Fruit fly (Drosophila melanogaster) whole organism, wandering third instar larva: ENCODE data around the gene CG32147.

Experiments
- Abd-B ChIP-seq: fragments of >200 bp; optimal IDR thresholded peaks from 2 replicates; lab custom pipeline; 2017; ENCODE audit warnings: missing biosample characterization, missing genetic modification characterization
- CG9705 ChIP-seq: fragments of 200-800 bp; sonication (Bioruptor generic); optimal IDR thresholded peaks from 2 replicates; lab custom pipeline; 2018; ENCODE audit warnings: missing biosample characterization, mild to moderate bottlenecking, missing genetic modification characterization
- CrebA ChIP-seq: fragments of 200-800 bp; sonication (Bioruptor generic); optimal IDR thresholded peaks from 2 replicates; lab custom pipeline; 2016; ENCODE audit warnings: missing biosample characterization, mild to moderate bottlenecking, missing genetic modification characterization, borderline replicate concordance
- Dfd ChIP-seq: fragments of >200 bp; optimal IDR thresholded peaks from 2 replicates; lab custom pipeline; 2017; ENCODE audit warnings: missing biosample characterization, missing genetic modification characterization
- Dif ChIP-seq: fragments of 200-275, 200-300 bp; sonication (Bioruptor generic); optimal IDR thresholded peaks from 2 replicates; lab custom pipeline; 2018; ENCODE audit warnings: missing biosample characterization, missing genetic modification characterization; ENCODE audit not compliant: partially characterized antibody
- GATAd ChIP-seq: sonication (Bioruptor generic); optimal IDR thresholded peaks from 2 replicates; lab custom pipeline; 2016; ENCODE audit warnings: missing biosample characterization, missing genetic modification characterization
- HLH106 ChIP-seq: fragments of 200-800 bp; optimal IDR thresholded peaks from 3 replicates; lab custom pipeline; 2019; ENCODE audit warnings: missing biosample characterization, mild to moderate bottlenecking, missing genetic modification characterization, moderate library complexity
- Hnf4 ChIP-seq: fragments of 200-800 bp; sonication (Bioruptor generic); optimal IDR thresholded peaks from 2 replicates; lab custom pipeline; 2016; ENCODE audit warnings: missing biosample characterization, mild to moderate bottlenecking, missing genetic modification characterization
- Jra ChIP-seq: sonication (Bioruptor generic); optimal IDR thresholded peaks from 2 replicates; lab custom pipeline; 2016; ENCODE audit warnings: missing biosample characterization, missing genetic modification characterization
- Mio ChIP-seq: sonication (Bioruptor generic); optimal IDR thresholded peaks from 2 replicates; lab custom pipeline; 2016; ENCODE audit warnings: missing biosample characterization, missing genetic modification characterization
- Myc ChIP-seq: fragments of >200 bp; optimal IDR thresholded peaks from 2 replicates; lab custom pipeline; 2017
- N ChIP-seq: fragments of >200 bp; optimal IDR thresholded peaks from 2 replicates; lab custom pipeline; 2018; ENCODE audit warnings: missing biosample characterization, missing external identifiers, missing genetic modification characterization
- Sp1 ChIP-seq: fragments of 200-800 bp; sonication (Bioruptor generic); optimal IDR thresholded peaks from 3 replicates; lab custom pipeline; 2019; ENCODE audit warnings: missing biosample characterization, mild to moderate bottlenecking, missing genetic modification characterization, moderate library complexity
- br ChIP-seq: fragments of 200-800 bp; sonication (Bioruptor generic); optimal IDR thresholded peaks from 2 replicates; lab custom pipeline; 2016; ENCODE audit warnings: missing biosample characterization, missing genetic modification characterization
- brk ChIP-seq: fragments of 200-800 bp; sonication (Bioruptor generic); optimal IDR thresholded peaks from 2 replicates; lab custom pipeline; 2016; ENCODE audit warnings: missing biosample characterization, mild to moderate bottlenecking, missing genetic modification characterization
- dl ChIP-seq, 2 experiments: fragments of 175-275, 200-275 bp in 1 of 2; fragments of 200-275 bp in 1 of 2; sonication (Bioruptor generic); optimal IDR thresholded peaks; lab custom pipeline; 2018; ENCODE audit warnings: mild to moderate bottlenecking in 2 of 2, missing biosample characterization in 2 of 2, missing genetic modification characterization in 2 of 2, moderate library complexity in 2 of 2; ENCODE audit not compliant: partially characterized antibody in 2 of 2, insufficient read depth in 1 of 2
- dmrt93B ChIP-seq: fragments of 200-800 bp; sonication (Bioruptor generic); optimal IDR thresholded peaks from 2 replicates; lab custom pipeline; 2018; ENCODE audit warnings: missing biosample characterization, mild to moderate bottlenecking, missing genetic modification characterization
- dsf ChIP-seq: sonication (Bioruptor generic); optimal IDR thresholded peaks from 2 replicates; lab custom pipeline; 2016; ENCODE audit warnings: missing biosample characterization, missing genetic modification characterization, borderline replicate concordance
- ey ChIP-seq: fragments of 200-800 bp; sonication (Bioruptor generic); optimal IDR thresholded peaks from 2 replicates; lab custom pipeline; 2016; ENCODE audit warnings: missing biosample characterization, missing genetic modification characterization
- foxo ChIP-seq, 2 experiments: fragments of 200-800 bp; sonication (Bioruptor generic); optimal IDR thresholded peaks; 2 replicates in 1 of 2; 3 replicates in 1 of 2; lab custom pipeline; 2016 to 2017; ENCODE audit warnings: missing biosample characterization in 2 of 2, missing genetic modification characterization in 2 of 2
- fru ChIP-seq: fragments of 200-800 bp; sonication (Bioruptor generic); optimal IDR thresholded peaks from 3 replicates; lab custom pipeline; 2016; ENCODE audit warnings: missing biosample characterization, mild to moderate bottlenecking, missing genetic modification characterization
- jim ChIP-seq: fragments of 175-275, 200-325 bp; sonication (Bioruptor generic); optimal IDR thresholded peaks from 2 replicates; lab custom pipeline; 2016; ENCODE audit warnings: missing biosample characterization, mild to moderate bottlenecking, missing genetic modification characterization
- lola ChIP-seq: fragments of >200 bp; optimal IDR thresholded peaks from 2 replicates; lab custom pipeline; 2017; ENCODE audit warnings: missing biosample characterization, missing genetic modification characterization
- pan ChIP-seq: fragments of >200 bp; optimal IDR thresholded peaks from 2 replicates; lab custom pipeline; 2017
- psq ChIP-seq: fragments of 200-800 bp; sonication (Bioruptor generic); optimal IDR thresholded peaks from 3 replicates; lab custom pipeline; 2017; ENCODE audit warnings: missing biosample characterization, mild to moderate bottlenecking, missing genetic modification characterization, moderate library complexity
- rgr ChIP-seq: fragments of 200-800 bp; sonication (Bioruptor generic); optimal IDR thresholded peaks from 3 replicates; lab custom pipeline; 2016; ENCODE audit warnings: missing biosample characterization, mild to moderate bottlenecking, missing genetic modification characterization
- sv ChIP-seq: fragments of 200-800 bp; sonication (Bioruptor generic); optimal IDR thresholded peaks from 3 replicates; lab custom pipeline; 2016; ENCODE audit warnings: missing biosample characterization, missing genetic modification characterization
- tai ChIP-seq: sonication (Bioruptor generic); optimal IDR thresholded peaks from 2 replicates; lab custom pipeline; 2016; ENCODE audit warnings: missing biosample characterization, missing genetic modification characterization
- woc ChIP-seq: sonication (Bioruptor generic); optimal IDR thresholded peaks from 2 replicates; lab custom pipeline; 2016; ENCODE audit warnings: missing biosample characterization, mild to moderate bottlenecking, missing genetic modification characterization

Gene CG32147

dm6 chr3L:15172404-15173055 is 28.7 kb upstream of the CG32147 start:
- TF ChIP-seq rgr (GFP tag; lab: Kevin White, UChicago): no peak
- no peak for TF ChIP-seq Hnf4
- no peak for TF ChIP-seq brk (GFP tag; lab: Kevin White, UChicago)
- no peak for TF ChIP-seq sv
- no peak for TF ChIP-seq jim (GFP tag; lab: Kevin White, UChicago)
- no peak for TF ChIP-seq Sp1
- no peak for TF ChIP-seq CG9705 (GFP tag; lab: Kevin White, UChicago)
- no peak for TF ChIP-seq tai
- TF ChIP-seq foxo (GFP tag; optimal IDR thresholded peaks at IDR 0.05; lab: Kevin White, UChicago): no peak
- no peak for TF ChIP-seq Mio (GFP tag; lab: Kevin White, UChicago)
- TF ChIP-seq dmrt93B: no peak
- TF ChIP-seq Dfd (GFP tag; lab: Kevin White, UChicago): no peak
- TF ChIP-seq Jra (GFP tag; lab: Kevin White, UChicago): no peak
- TF ChIP-seq GATAd (GFP tag; lab: Kevin White, UChicago): no peak
- no peak for TF ChIP-seq lola (GFP tag; lab: Kevin White, UChicago)
- TF ChIP-seq, all 38 proteins: peak for 0

dm6 chr3L:15171769-15172403 is 28.0 kb upstream of the CG32147 start:
- TF ChIP-seq psq (GFP tag; lab: Kevin White, UChicago) (no peak), N (GFP tag; lab: Kevin White, UChicago) (no peak), dmrt93B (no peak), dsf (GFP tag; lab: Kevin White, UChicago) (no peak)

- TF ChIP-seq HLH106 (tag; lab: Kevin White, UChicago) (no peak), Dif (GFP tag; lab: Kevin White, UChicago) (no peak), Hnf4 (no peak), br (no peak), psq (GFP tag; lab: Kevin White, UChicago) (no peak), GATAd (GFP tag; lab: Kevin White, UChicago) (no peak), dl (GFP tag; optimal IDR thresholded peaks at IDR 0.05; lab: Kevin White, UChicago; ENCODE audit: insufficient read depth in 1 of 2, partially characterized antibody in 2 of 2) (no peak)
- TF ChIP-seq, all 38 proteins: peak for 0
These were observed 25.9 kb upstream of the CG32147 start for dm6 chr3L:15169795-15170194.

- TF ChIP-seq CG9705 (GFP tag; lab: Kevin White, UChicago): no peak
- peak; percentile 24 for TF ChIP-seq Dfd (GFP tag; lab: Kevin White, UChicago)
These were observed 25.2 kb upstream of the CG32147 start for dm6 chr3L:15169010-15169409.

dm6 chr3L:15163414-15163813 is 19.6 kb upstream of the CG32147 start, which contains the start of gene CG7011:
TSS of gene CG7011 (minus strand) at chr3L:15163628.
- no peak for TF ChIP-seq Hnf4
- no peak for TF ChIP-seq woc (GFP tag; lab: Kevin White, UChicago)
- no peak for TF ChIP-seq CrebA (GFP tag; lab: Kevin White, UChicago)
- no peak for TF ChIP-seq GATAd (GFP tag; lab: Kevin White, UChicago)
- TF ChIP-seq Abd-B: no peak
- TF ChIP-seq Myc (lab: Kevin White, UChicago): no peak

- TF ChIP-seq jim (GFP tag; lab: Kevin White, UChicago) (no peak), pan (lab: Kevin White, UChicago) (no peak), N (GFP tag; lab: Kevin White, UChicago) (no peak)
These were observed 19.1 kb upstream of the CG32147 start for dm6 chr3L:15162988-15163387.

dm6 chr3L:15162005-15162404 is 18.1 kb upstream of the CG32147 start:
- TF ChIP-seq tai (no peak), fru (GFP tag; lab: Kevin White, UChicago) (no peak), ey (GFP tag; lab: Kevin White, UChicago) (no peak)
